Worm (Caenorhabditis elegans): ENCODE results near the gene F44E2.9.

DNA sequence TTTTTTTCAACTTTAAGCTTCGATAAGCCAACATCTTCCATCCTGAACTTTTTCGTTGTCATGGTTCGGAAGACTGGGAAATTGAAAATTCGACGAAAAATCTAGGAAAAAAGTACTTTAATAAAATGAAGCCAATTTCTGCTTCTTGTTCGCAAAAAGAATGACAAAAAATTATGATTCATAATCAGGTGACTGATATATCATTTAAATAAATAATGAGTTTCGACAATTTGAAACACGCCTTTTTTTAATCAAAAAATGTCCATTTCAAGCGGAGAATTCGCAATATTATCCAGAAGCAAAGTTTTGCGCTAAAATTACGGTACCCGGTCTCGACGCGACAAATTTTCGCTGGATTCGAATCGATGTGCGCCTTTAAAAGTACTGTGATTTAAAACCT lies 5.2 kb downstream of the F44E2.9 start, which contains the start of gene F44E2.6:
- no peak for TF ChIP-seq nhr-11 (tag; optimal IDR thresholded peaks at IDR 0.05)
- no peak for TF ChIP-seq pha-4 (tag; optimal IDR thresholded peaks at IDR 0.05)
- TF ChIP-seq ceh-48 (tag; optimal IDR thresholded peaks at IDR 0.05): no peak
- no peak for TF ChIP-seq hlh-8 (tag; optimal IDR thresholded peaks at IDR 0.05)
- no peak for TF ChIP-seq pqm-1 (tag; optimal IDR thresholded peaks at IDR 0.05)
- no peak for TF ChIP-seq rnt-1 (tag; optimal IDR thresholded peaks at IDR 0.05)

Measured in whole organism, late embryonic.